Fruit fly (Drosophila melanogaster): ENCODE results near the gene CG43886.
A peak's percentile ranks its signal among the peaks of the same experiment; 100 is the strongest.

Gene CG43886

DNA sequence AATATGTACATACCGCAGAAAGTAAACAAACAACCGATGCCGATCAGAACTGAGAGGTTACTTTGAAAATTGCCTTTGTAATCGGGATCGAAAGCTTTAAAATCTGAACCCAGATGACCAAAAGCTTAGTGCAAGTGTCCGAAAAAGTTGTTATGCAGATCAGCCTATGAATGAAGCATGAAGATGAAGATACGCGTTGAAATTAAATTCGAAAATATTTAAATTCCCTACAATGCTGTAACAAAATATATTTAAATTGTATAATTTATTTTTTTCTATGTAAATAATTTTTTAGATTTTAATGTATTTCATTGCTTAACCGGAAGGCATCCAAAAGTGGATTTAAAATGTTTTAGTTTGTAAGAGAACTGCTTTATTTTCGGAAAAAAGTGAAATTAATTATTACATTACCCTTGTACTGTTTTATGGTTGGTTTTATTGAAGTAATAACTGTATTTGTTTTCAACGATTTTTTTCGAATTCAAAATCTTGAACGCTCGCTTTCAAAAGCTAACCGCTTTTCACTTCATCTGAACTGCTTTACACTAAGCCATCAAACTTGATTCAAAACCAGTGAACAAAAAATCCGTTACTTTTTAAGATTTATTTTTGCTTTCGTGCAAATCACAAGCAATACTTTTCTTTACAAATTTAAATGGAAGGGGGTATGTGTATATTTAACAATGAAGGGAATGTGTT is at the start of gene CG43886:
Gene CG43886 (minus strand): TSS at position 51 of the 699 bp plus-strand sequence.
- TF ChIP-seq CG17801 (GFP tag; optimal IDR thresholded peaks at IDR 0.05; ENCODE audit: partially characterized antibody), result no peak

dm6 chr3L:8202317-8202842 is 42.8 kb upstream of the CG43886 start, which contains the start of the genes CG7366 and CG13679:
TSS of gene CG7366 (minus strand) at chr3L:8202417.
TSS of gene CG13679 (plus strand) at chr3L:8202792.
- TF ChIP-seq CG17801 (GFP tag; optimal IDR thresholded peaks at IDR 0.05; ENCODE audit: partially characterized antibody), result no peak

- TF ChIP-seq CG17801 (GFP tag; optimal IDR thresholded peaks at IDR 0.05; ENCODE audit: partially characterized antibody), result peak; percentile 73
Measured at dm6 chr3L:8197779-8198279, 38.3 kb upstream of the CG43886 start, which contains the start of the genes UbcE2M and Dhps. TSS of gene UbcE2M (minus strand) at chr3L:8197987. TSS of gene Dhps (plus strand) at chr3L:8198207.

- no peak for TF ChIP-seq CG17801 (GFP tag; optimal IDR thresholded peaks at IDR 0.05; ENCODE audit: partially characterized antibody)
Measured at dm6 chr3L:8193016-8193415, 33.4 kb upstream of the CG43886 start, which contains the start of gene CG7387. TSS of gene CG7387 (minus strand) at chr3L:8193116.

dm6 chr3L:8191042-8191613 is 31.6 kb upstream of the CG43886 start, which contains the start of gene MED24:
TSS of gene MED24 (plus strand) at chr3L:8191270.
- peak; percentile 19 for TF ChIP-seq CG17801 (GFP tag; optimal IDR thresholded peaks at IDR 0.05; ENCODE audit: partially characterized antibody)

- TF ChIP-seq CG17801 (GFP tag; optimal IDR thresholded peaks at IDR 0.05; ENCODE audit: partially characterized antibody), result no peak
Measured at dm6 chr3L:8189234-8189633, 29.7 kb upstream of the CG43886 start.

DNA sequence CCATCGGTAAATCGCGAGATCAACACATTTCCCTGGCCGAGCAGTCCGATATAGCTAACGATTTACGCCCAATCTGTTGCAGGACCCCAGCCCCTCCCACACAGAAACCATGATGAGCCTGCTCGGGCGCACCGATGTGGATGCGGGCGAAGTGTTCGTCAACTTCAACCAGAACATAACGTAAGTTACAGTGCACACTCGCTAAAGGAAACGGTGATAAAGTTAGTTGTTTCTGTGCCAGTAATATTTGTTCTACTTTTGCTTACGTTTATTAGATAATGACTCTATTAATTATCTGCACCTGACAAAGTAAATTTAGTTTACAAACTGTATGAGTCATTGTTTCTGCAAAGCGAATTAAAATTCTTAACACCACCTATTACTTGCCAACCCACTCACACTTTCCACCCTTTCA is 27.8 kb upstream of the CG43886 start:
- TF ChIP-seq CG17801 (GFP tag; optimal IDR thresholded peaks at IDR 0.05; ENCODE audit: partially characterized antibody), result no peak

DNA sequence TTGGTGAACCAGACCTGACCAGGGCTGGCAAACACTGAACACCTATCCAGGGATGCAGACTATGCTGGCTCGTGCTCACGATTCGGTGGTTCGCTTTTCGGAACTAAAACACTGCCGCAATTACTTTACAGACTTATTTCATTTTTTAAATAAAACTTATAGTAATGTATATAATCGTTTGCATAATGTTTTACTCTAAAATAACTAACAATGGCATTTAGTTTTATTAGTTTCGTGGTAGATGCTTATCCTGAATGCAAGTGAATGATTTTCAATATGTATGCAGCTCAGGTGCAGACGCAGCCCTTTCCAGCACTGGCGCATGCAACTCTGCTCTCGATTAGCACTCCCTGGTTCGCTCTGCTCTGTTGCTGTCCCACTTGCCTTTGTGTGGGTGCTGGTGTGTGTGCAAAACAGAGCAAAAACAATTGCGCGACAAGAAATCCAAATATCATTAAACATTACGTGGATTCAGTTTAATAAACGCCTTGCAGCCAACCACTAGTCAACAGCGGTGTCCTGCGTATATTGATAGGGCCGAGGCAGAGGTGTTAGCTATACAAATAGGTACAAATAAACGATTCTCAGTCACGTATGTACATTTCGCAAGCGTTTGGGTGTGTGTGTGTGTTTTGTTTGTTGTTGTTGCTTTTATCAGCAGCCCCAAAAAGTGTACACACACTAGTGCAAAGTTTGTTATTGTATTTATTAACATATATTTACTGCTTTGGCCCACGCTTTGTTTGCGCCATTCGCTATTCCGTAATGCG is 27.2 kb upstream of the CG43886 start, which contains the start of the genes ERR and Atg18a:
Gene ERR (minus strand): TSS at position 45 of the 770 bp plus-strand sequence.
Gene Atg18a (plus strand): TSS at position 231 of the 770 bp plus-strand sequence.
- TF ChIP-seq CG17801 (GFP tag; optimal IDR thresholded peaks at IDR 0.05; ENCODE audit: partially characterized antibody), result peak; percentile 78

DNA sequence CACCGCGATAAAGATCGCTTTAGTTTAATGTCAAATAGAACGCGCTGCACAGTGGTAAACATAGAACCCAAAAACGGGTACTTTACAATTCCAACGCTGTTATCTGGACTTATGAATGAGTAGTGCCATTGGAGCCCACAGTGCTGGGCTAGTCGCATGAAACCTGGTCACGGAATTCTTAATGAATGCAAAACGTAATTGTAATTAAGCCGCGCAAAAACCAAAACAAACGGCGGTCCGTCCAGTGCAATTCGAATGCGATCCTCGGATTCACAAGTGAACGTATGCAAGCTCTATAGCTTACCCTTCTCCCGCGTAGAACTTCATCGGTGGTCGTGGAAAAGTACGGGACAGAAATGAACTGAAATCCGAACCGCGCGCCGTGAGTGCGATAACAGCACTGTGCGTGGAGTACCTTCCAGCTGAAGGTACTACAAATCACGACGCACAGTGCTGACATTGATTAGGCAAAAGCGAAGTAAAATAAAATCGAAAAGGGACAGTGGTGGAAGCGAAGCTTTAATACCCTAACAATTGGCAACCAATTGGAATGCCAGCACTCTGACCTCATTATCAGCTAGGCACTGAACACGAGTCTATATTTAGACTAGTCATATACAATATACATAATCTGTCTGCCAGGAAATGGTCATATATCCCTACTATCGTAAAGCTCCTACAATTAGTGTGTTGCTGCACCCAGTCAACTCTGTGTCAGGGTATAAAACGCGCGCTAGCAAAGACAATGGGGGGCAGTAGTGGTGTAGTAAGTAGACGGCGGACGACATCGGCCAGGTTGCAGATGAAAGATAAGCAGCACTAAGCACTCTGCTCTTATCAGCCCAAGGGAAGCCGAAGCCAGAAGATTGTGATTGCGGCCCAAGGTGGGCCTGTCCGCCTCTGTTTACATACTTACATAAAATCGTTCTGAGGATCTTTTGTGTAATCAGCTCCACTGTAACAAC is 26.0 kb upstream of the CG43886 start:
- no peak for TF ChIP-seq CG17801 (GFP tag; optimal IDR thresholded peaks at IDR 0.05; ENCODE audit: partially characterized antibody)

- TF ChIP-seq CG17801 (GFP tag; optimal IDR thresholded peaks at IDR 0.05; ENCODE audit: partially characterized antibody), result no peak
Measured at dm6 chr3L:8180464-8181137, 21.0 kb upstream of the CG43886 start, which contains the start of the genes mthl7 and Uxs. TSS of gene mthl7 (minus strand) at chr3L:8180514. TSS of gene Uxs (plus strand) at chr3L:8180923.

dm6 chr3L:8177795-8178564 is 18.4 kb upstream of the CG43886 start, which contains the start of gene Nmt:
TSS of gene Nmt (minus strand) at chr3L:8178429.
- no peak for TF ChIP-seq CG17801 (GFP tag; optimal IDR thresholded peaks at IDR 0.05; ENCODE audit: partially characterized antibody)

- no peak for TF ChIP-seq CG17801 (GFP tag; optimal IDR thresholded peaks at IDR 0.05; ENCODE audit: partially characterized antibody)
Measured at dm6 chr3L:8175818-8176217, 16.2 kb upstream of the CG43886 start, which contains the start of gene RecQ4. TSS of gene RecQ4 (minus strand) at chr3L:8175978.
